Fruit fly (Drosophila melanogaster) whole organism, embryonic: ENCODE measurements around the gene TfIIA-S.

ENCODE experiments used
- Asciz ChIP-seq: fragments of 200-800 bp; sonication (Bioruptor generic); optimal IDR thresholded peaks from 2 replicates; lab custom pipeline; 2017; ENCODE audit warnings: missing biosample characterization, mild to moderate bottlenecking, missing genetic modification characterization, missing genetic modification reagents
- Atf6 ChIP-seq: fragments of 200-800 bp; sonication (Bioruptor generic); IDR thresholded peaks from 2 replicates; pipeline ENCODE4 v1.3.6; 2022; ENCODE audit warnings: missing biosample characterization, missing genetic modification characterization
- C15 ChIP-seq: fragments of 200-800 bp; sonication (Bioruptor generic); IDR thresholded peaks from 3 replicates; pipeline ENCODE4 v1.3.6; 2022; ENCODE audit warnings: missing biosample characterization, missing genetic modification characterization
- CG10209 ChIP-seq: fragments of 200-800 bp; sonication (Bioruptor generic); optimal IDR thresholded peaks from 3 replicates; lab custom pipeline; 2017; ENCODE audit warnings: missing biosample characterization, mild to moderate bottlenecking, missing genetic modification characterization, missing genetic modification reagents
- CG10321 ChIP-seq: fragments of 200-800 bp; sonication (Bioruptor generic); IDR thresholded peaks from 2 replicates; pipeline ENCODE4 v1.3.6; 2022; ENCODE audit warnings: missing biosample characterization, missing genetic modification characterization
- CG11695 ChIP-seq: fragments of 200-800 bp; sonication (Bioruptor generic); IDR thresholded peaks from 3 replicates; pipeline ENCODE4 v1.3.6; 2022; ENCODE audit warnings: missing biosample characterization, missing genetic modification characterization
- CG11696 ChIP-seq: fragments of 200-800 bp; sonication (Bioruptor generic); IDR thresholded peaks from 2 replicates; pipeline ENCODE4 v1.3.6; 2022; ENCODE audit warnings: missing biosample characterization, missing genetic modification characterization
- CG13894 ChIP-seq: fragments of 200-800 bp; sonication (Bioruptor generic); optimal IDR thresholded peaks from 3 replicates; lab custom pipeline; 2018; ENCODE audit warnings: missing biosample characterization, mild to moderate bottlenecking, missing genetic modification characterization, moderate library complexity
- CG15514 ChIP-seq: fragments of 200-800 bp; sonication (Bioruptor generic); optimal IDR thresholded peaks from 3 replicates; lab custom pipeline; 2017; ENCODE audit warnings: missing biosample characterization, missing genetic modification characterization, mild to moderate bottlenecking, moderate library complexity, missing genetic modification reagents
- CG15696 ChIP-seq: fragments of 200-800 bp; sonication (Bioruptor generic); optimal IDR thresholded peaks from 2 replicates; lab custom pipeline; 2019; ENCODE audit warnings: missing biosample characterization, mild to moderate bottlenecking, missing genetic modification characterization, moderate library complexity
- CG1647 ChIP-seq: fragments of 200-800 bp; sonication (Bioruptor generic); optimal IDR thresholded peaks from 3 replicates; lab custom pipeline; 2016; ENCODE audit warnings: missing biosample characterization, missing genetic modification characterization
- CG17186 ChIP-seq: fragments of 200-800 bp; sonication (Bioruptor generic); optimal IDR thresholded peaks from 3 replicates; lab custom pipeline; 2017; ENCODE audit warnings: missing biosample characterization, missing genetic modification reagents, missing genetic modification characterization
- CG17912 ChIP-seq: fragments of 200-800 bp; sonication (Bioruptor generic); optimal IDR thresholded peaks from 2 replicates; lab custom pipeline; 2018; ENCODE audit warnings: missing biosample characterization, mild to moderate bottlenecking, missing genetic modification characterization
- CG31441 ChIP-seq: fragments of 200-800 bp; sonication (Bioruptor generic); IDR thresholded peaks from 2 replicates; pipeline ENCODE4 v1.3.6; 2022; ENCODE audit warnings: missing biosample characterization, missing genetic modification characterization
- CG43689 ChIP-seq: fragments of 200-800 bp; sonication (Bioruptor generic); IDR thresholded peaks from 2 replicates; pipeline ENCODE4 v1.3.6; 2022; ENCODE audit warnings: missing biosample characterization, missing genetic modification characterization
- CG4707 ChIP-seq: fragments of 200-800 bp; sonication (Bioruptor generic); optimal IDR thresholded peaks from 2 replicates; lab custom pipeline; 2018; ENCODE audit warnings: missing biosample characterization, mild to moderate bottlenecking, missing genetic modification characterization, moderate library complexity
- CG5180 ChIP-seq: fragments of 200-800 bp; sonication (Bioruptor generic); optimal IDR thresholded peaks from 3 replicates; lab custom pipeline; 2017; ENCODE audit warnings: missing biosample characterization, missing genetic modification characterization, mild to moderate bottlenecking, moderate library complexity, missing genetic modification reagents
- CG5245 ChIP-seq: fragments of 200-800 bp; sonication (Bioruptor generic); optimal IDR thresholded peaks from 3 replicates; lab custom pipeline; 2016; ENCODE audit warnings: missing biosample characterization, missing genetic modification characterization
- CG6765 ChIP-seq: fragments of 200-800 bp; sonication (Bioruptor generic); optimal IDR thresholded peaks from 3 replicates; lab custom pipeline; 2017; ENCODE audit warnings: missing biosample characterization, mild to moderate bottlenecking, missing genetic modification characterization
- CG8944 ChIP-seq: fragments of 200-800 bp; sonication (Bioruptor generic); optimal IDR thresholded peaks from 3 replicates; lab custom pipeline; 2016; ENCODE audit warnings: missing biosample characterization, missing genetic modification characterization
- CG9727 ChIP-seq: fragments of 200-800 bp; sonication (Bioruptor generic); optimal IDR thresholded peaks from 3 replicates; lab custom pipeline; 2017; ENCODE audit warnings: missing biosample characterization, mild to moderate bottlenecking, missing genetic modification characterization
- Camta ChIP-seq: fragments of 200-800 bp; sonication (Bioruptor generic); optimal IDR thresholded peaks from 2 replicates; lab custom pipeline; 2016; ENCODE audit warnings: missing biosample characterization, missing genetic modification characterization
- HLHmδ ChIP-seq: fragments of 200-800 bp; sonication (Bioruptor generic); optimal IDR thresholded peaks from 2 replicates; lab custom pipeline; 2018; ENCODE audit warnings: missing biosample characterization, mild to moderate bottlenecking, missing genetic modification characterization, moderate library complexity
- HmgZ ChIP-seq: fragments of 200-800 bp; sonication (Bioruptor generic); optimal IDR thresholded peaks from 2 replicates; lab custom pipeline; 2018; ENCODE audit warnings: missing biosample characterization, mild to moderate bottlenecking, missing genetic modification characterization
- MESR4 ChIP-seq: fragments of 200-800 bp; sonication (Bioruptor generic); optimal IDR thresholded peaks from 2 replicates; lab custom pipeline; 2018; ENCODE audit warnings: missing biosample characterization, mild to moderate bottlenecking, missing genetic modification characterization, moderate library complexity
- Neu2 ChIP-seq: fragments of 200-800 bp; sonication (Bioruptor generic); optimal IDR thresholded peaks from 3 replicates; lab custom pipeline; 2016; ENCODE audit warnings: missing biosample characterization, missing genetic modification characterization, borderline replicate concordance
- Optix ChIP-seq: fragments of 200-800 bp; sonication (Bioruptor generic); IDR thresholded peaks from 3 replicates; pipeline ENCODE4 v1.3.6; 2022; ENCODE audit warnings: missing biosample characterization, missing genetic modification characterization
- Ravus ChIP-seq: fragments of 200-800 bp; sonication (Bioruptor generic); IDR thresholded peaks from 2 replicates; pipeline ENCODE4 v1.3.6; 2022; ENCODE audit warnings: missing biosample characterization, missing genetic modification characterization
- Rfx ChIP-seq: fragments of 200-800 bp; sonication (Bioruptor generic); IDR thresholded peaks from 2 replicates; pipeline ENCODE4 v1.3.6; 2022; ENCODE audit warnings: missing biosample characterization, missing genetic modification characterization
- Sox100B ChIP-seq: fragments of 200-800 bp; sonication (Bioruptor generic); optimal IDR thresholded peaks from 3 replicates; lab custom pipeline; 2018; ENCODE audit warnings: missing biosample characterization, mild to moderate bottlenecking, missing genetic modification characterization
- Spps ChIP-seq: fragments of 200-800 bp; sonication (Bioruptor generic); optimal IDR thresholded peaks from 2 replicates; lab custom pipeline; 2018; ENCODE audit warnings: missing biosample characterization, mild to moderate bottlenecking, missing genetic modification characterization
- aop ChIP-seq: fragments of 200-800 bp; sonication (Bioruptor generic); IDR thresholded peaks from 2 replicates; pipeline ENCODE4 v1.3.6; 2022; ENCODE audit warnings: missing biosample characterization, missing genetic modification characterization
- cato ChIP-seq: fragments of 200-800 bp; sonication (Bioruptor generic); optimal IDR thresholded peaks from 2 replicates; lab custom pipeline; 2016; ENCODE audit warnings: missing biosample characterization, missing genetic modification characterization, borderline replicate concordance
- chif ChIP-seq, 2 experiments: fragments of 200-800 bp; sonication (Bioruptor generic); optimal IDR thresholded peaks; 3 replicates each; lab custom pipeline; 2016; ENCODE audit warnings: missing biosample characterization in 2 of 2, missing genetic modification characterization in 2 of 2
- chm ChIP-seq: fragments of 200-800 bp; sonication (Bioruptor generic); IDR thresholded peaks from 2 replicates; pipeline ENCODE4 v1.3.6; 2022; ENCODE audit warnings: missing biosample characterization, missing genetic modification characterization
- chn ChIP-seq: fragments of 200-800 bp; sonication (Bioruptor generic); optimal IDR thresholded peaks from 2 replicates; lab custom pipeline; 2016; ENCODE audit warnings: missing biosample characterization, missing genetic modification characterization
- croc ChIP-seq: fragments of 200-800 bp; sonication (Bioruptor generic); conservative IDR thresholded peaks from 3 replicates; pipeline ENCODE4 v1.3.6; 2022; ENCODE audit warnings: missing biosample characterization, missing genetic modification characterization
- dmrt11E ChIP-seq: fragments of 200-800 bp; sonication (Bioruptor generic); optimal IDR thresholded peaks from 3 replicates; lab custom pipeline; 2018; ENCODE audit warnings: missing biosample characterization, mild to moderate bottlenecking, missing genetic modification characterization, moderate library complexity
- dpn ChIP-seq, 2 experiments: fragments of 200-800 bp; sonication (Bioruptor generic); optimal IDR thresholded peaks; 3 replicates each; lab custom pipeline; 2016; ENCODE audit warnings: missing biosample characterization in 2 of 2, missing genetic modification characterization in 2 of 2
- ewg ChIP-seq: fragments of 200-800 bp; sonication (Bioruptor generic); optimal IDR thresholded peaks from 3 replicates; lab custom pipeline; 2017; ENCODE audit warnings: mild to moderate bottlenecking, missing biosample characterization, missing genetic modification reagents, missing genetic modification characterization
- kah ChIP-seq: fragments of 200-800 bp; sonication (Bioruptor generic); optimal IDR thresholded peaks from 2 replicates; lab custom pipeline; 2018; ENCODE audit warnings: missing biosample characterization, mild to moderate bottlenecking, missing genetic modification characterization
- lov ChIP-seq, 2 experiments: fragments of 200-800 bp in 1 of 2; fragments of >200 bp in 1 of 2; sonication (Bioruptor generic) in 1 of 2; IDR thresholded peaks in 1 of 2; optimal IDR thresholded peaks in 1 of 2; 2 replicates in 1 of 2; 3 replicates in 1 of 2; pipeline versions ENCODE4 v1.3.6 to Lab custom; 2017 to 2022; ENCODE audit warnings: missing biosample characterization in 1 of 2, missing genetic modification characterization in 1 of 2
- nom ChIP-seq: fragments of 200-800 bp; sonication (Bioruptor generic); optimal IDR thresholded peaks from 2 replicates; lab custom pipeline; 2017; ENCODE audit warnings: missing biosample characterization, missing genetic modification characterization, mild to moderate bottlenecking, moderate library complexity, missing genetic modification reagents
- otp ChIP-seq: fragments of 200-800 bp; sonication (Bioruptor generic); IDR thresholded peaks from 3 replicates; pipeline ENCODE4, ENCODE4 v1.3.6; 2022; ENCODE audit warnings: missing biosample characterization, missing genetic modification characterization
- pfk ChIP-seq: fragments of 200-800 bp; sonication (Bioruptor generic); optimal IDR thresholded peaks from 2 replicates; lab custom pipeline; 2018; ENCODE audit warnings: missing biosample characterization, mild to moderate bottlenecking, missing genetic modification characterization, moderate library complexity
- repo ChIP-seq: fragments of 200-800 bp; sonication (Bioruptor generic); optimal IDR thresholded peaks from 2 replicates; lab custom pipeline; 2016; ENCODE audit warnings: missing biosample characterization, missing genetic modification characterization
- sisA ChIP-seq: fragments of 200-800 bp; sonication (Bioruptor generic); IDR thresholded peaks from 2 replicates; pipeline ENCODE4 v1.3.6; 2022; ENCODE audit warnings: missing biosample characterization, missing genetic modification characterization
- tin ChIP-seq: fragments of 200-800 bp; sonication (Bioruptor generic); optimal IDR thresholded peaks from 3 replicates; lab custom pipeline; 2016; ENCODE audit warnings: missing biosample characterization, missing genetic modification characterization
- unc-4 ChIP-seq: fragments of 200-800 bp; sonication (Bioruptor generic); IDR thresholded peaks from 2 replicates; pipeline ENCODE4 v1.3.6; 2022; ENCODE audit warnings: missing biosample characterization, missing genetic modification characterization; ENCODE audit not compliant: partially characterized antibody
- wor ChIP-seq: fragments of 200-800 bp; sonication (Bioruptor generic); IDR thresholded peaks from 2 replicates; pipeline ENCODE4 v1.3.6; 2022; ENCODE audit warnings: missing biosample characterization, missing genetic modification characterization

Gene TfIIA-S

dm6 chr3R:23919366-23919765 is 28.5 kb upstream of the TfIIA-S start (continued):
- TF ChIP-seq lov (optimal IDR thresholded peaks at IDR 0.05; lab: Kevin White, UChicago) (no peak), lov (GFP tag; IDR thresholded peaks at IDR 0.05; lab: Robert Waterston, UW) (no peak), otp (peak; percentile 64; the same call in 2 of the 3 replicates), CG1647 (GFP tag; lab: Kevin White, UChicago) (no peak), unc-4 (GFP tag; lab: Robert Waterston, UW) (no peak), CG10321 (GFP tag; lab: Robert Waterston, UW) (no peak), CG17912 (GFP tag; lab: Kevin White, UChicago) (peak; percentile 48), repo (no peak), CG15514 (peak; percentile 66), wor (GFP tag; lab: Robert Waterston, UW) (no peak), MESR4 (no peak), tin (GFP tag; lab: Kevin White, UChicago) (no peak), CG17186 (no peak), C15 (GFP tag; lab: Robert Waterston, UW) (no peak), Camta (GFP tag; lab: Kevin White, UChicago) (no peak), Optix (GFP tag; lab: Robert Waterston, UW) (no peak), aop (GFP tag; lab: Robert Waterston, UW) (no peak), Rfx (GFP tag; lab: Robert Waterston, UW) (peak; percentile 53; the same call in 1 of the 2 replicates), Asciz (GFP tag; lab: Kevin White, UChicago) (peak; percentile 66), HLHmδ (peak; percentile 18), CG9727 (GFP tag; lab: Kevin White, UChicago) (peak; percentile 48), sisA (GFP tag; lab: Robert Waterston, UW) (no peak), Sox100B (GFP tag; lab: Kevin White, UChicago) (peak; percentile 61), HmgZ (tag; lab: Kevin White, UChicago) (peak; percentile 43), Ravus (GFP tag; lab: Robert Waterston, UW) (no peak), CG8944 (no peak), Atf6 (GFP tag; lab: Robert Waterston, UW) (peak; percentile 39; the same call in 1 of the 2 replicates), CG4707 (GFP tag; lab: Kevin White, UChicago) (peak; percentile 32), CG5180 (GFP tag; lab: Kevin White, UChicago) (peak; percentile 72), Neu2 (no peak), ewg (GFP tag; lab: Kevin White, UChicago) (no peak), CG13894 (tag; lab: Kevin White, UChicago) (no peak), CG11695 (GFP tag; lab: Robert Waterston, UW) (peak; percentile 40; the same call in 1 of the 3 replicates), chif (GFP tag; optimal IDR thresholded peaks at IDR 0.05; lab: Kevin White, UChicago) (no peak), nom (GFP tag; lab: Kevin White, UChicago) (peak; percentile 38), kah (GFP tag; lab: Kevin White, UChicago) (peak; percentile 55), CG5245 (GFP tag; lab: Kevin White, UChicago) (no peak), chn (GFP tag; lab: Kevin White, UChicago) (no peak), croc (no peak), chm (GFP tag; lab: Robert Waterston, UW) (0 out of 2 replicates have a peak, but pooled peaks have one; percentile 35), Spps (tag; lab: Kevin White, UChicago) (no peak), cato (GFP tag; lab: Kevin White, UChicago) (no peak), dpn (GFP tag; optimal IDR thresholded peaks at IDR 0.05; lab: Kevin White, UChicago) (peak in 1 of 2 experiments; percentile 1), CG6765 (peak; percentile 75), dmrt11E (tag; lab: Kevin White, UChicago) (no peak), CG10209 (GFP tag; lab: Kevin White, UChicago) (peak; percentile 37), CG43689 (no peak), CG11696 (GFP tag; lab: Robert Waterston, UW) (no peak), CG15696 (tag; lab: Kevin White, UChicago) (peak; percentile 29), pfk (GFP tag; lab: Kevin White, UChicago) (no peak), CG31441 (GFP tag; lab: Robert Waterston, UW) (peak; percentile 48; the same call in 1 of the 2 replicates)
